Worm (Caenorhabditis elegans) whole organism, young adult: ENCODE data around the gene ceh-40.

Source experiments
- B0035.1 ChIP-seq: sonication (generic microtip); optimal IDR thresholded peaks from 2 replicates; lab custom pipeline; 2016; ENCODE audit warnings: missing genetic modification characterization, mild to moderate bottlenecking, missing compliant biosample characterization, missing genotype, missing genetic modification reagents
- C06A6.2 ChIP-seq: fragments of 200-800 bp; sonication (Bioruptor generic); conservative IDR thresholded peaks from 2 replicates; pipeline ENCODE4 v1.3.6; 2022; ENCODE audit warnings: missing genetic modification characterization, missing compliant biosample characterization
- C17E4.6 ChIP-seq: fragments of 200-800 bp; sonication (Bioruptor generic); IDR thresholded peaks from 2 replicates; pipeline ENCODE4 v1.3.6; 2022; ENCODE audit warnings: missing genetic modification reagents, missing genetic modification characterization, missing compliant biosample characterization
- D2030.7 ChIP-seq: fragments of 200-800 bp; sonication (Bioruptor generic); IDR thresholded peaks from 2 replicates; pipeline ENCODE4 v1.3.6; 2022; ENCODE audit warnings: missing genetic modification reagents, missing genetic modification characterization, missing compliant biosample characterization
- F37B4.10 ChIP-seq: fragments of 200-800 bp; sonication (Bioruptor generic); IDR thresholded peaks from 2 replicates; pipeline ENCODE4 v1.3.6; 2022; ENCODE audit warnings: missing genetic modification characterization, missing compliant biosample characterization
- F39B2.1 ChIP-seq: fragments of 200-800 bp; sonication (Bioruptor generic); IDR thresholded peaks from 2 replicates; pipeline ENCODE4 v1.3.6; 2022; ENCODE audit warnings: missing genetic modification reagents, missing genetic modification characterization, missing compliant biosample characterization
- T07F8.4 ChIP-seq: sonication (generic microtip); optimal IDR thresholded peaks from 2 replicates; lab custom pipeline; 2016; ENCODE audit warnings: mild to moderate bottlenecking, missing genetic modification characterization, moderate library complexity, missing compliant biosample characterization
- T26A5.8 ChIP-seq: sonication (generic microtip); optimal IDR thresholded peaks from 2 replicates; lab custom pipeline; 2016; ENCODE audit warnings: missing genetic modification characterization, missing compliant biosample characterization
- Y53F4B.3 ChIP-seq: fragments of 200-800 bp; sonication (Bioruptor generic); IDR thresholded peaks from 2 replicates; pipeline ENCODE4 v1.3.6; 2022; ENCODE audit warnings: missing genetic modification reagents, missing genetic modification characterization, missing compliant biosample characterization
- Y53G8AR.9 ChIP-seq: fragments of 200-800 bp; sonication (Bioruptor generic); conservative IDR thresholded peaks from 2 replicates; pipeline ENCODE4 v1.3.6; 2022; ENCODE audit warnings: missing genetic modification reagents, missing genetic modification characterization, missing compliant biosample characterization
- Y56A3A.18 ChIP-seq: fragments of 200-800 bp; sonication (Bioruptor generic); IDR thresholded peaks from 2 replicates; pipeline ENCODE4 v1.3.6; 2022; ENCODE audit warnings: missing genetic modification reagents, missing genetic modification characterization, missing compliant biosample characterization
- Y95B8A.8 ChIP-seq: fragments of 200-800 bp; sonication (Bioruptor generic); IDR thresholded peaks from 2 replicates; pipeline ENCODE4 v1.3.6; 2022; ENCODE audit warnings: missing genetic modification reagents, missing genetic modification characterization, missing compliant biosample characterization
- ama-1 ChIP-seq, 3 experiments: fragments of 150-350 bp in 1 of 3; sonication (generic microtip) in 2 of 3; optimal IDR thresholded peaks; 2 replicates each; lab custom pipeline; 2014 to 2018; ENCODE audit warnings: missing biosample characterization in 2 of 3, missing genetic modification characterization in 2 of 3, missing genetic modification reagents in 2 of 3
- aptf-2 ChIP-seq: fragments of 200-800 bp; sonication (Bioruptor generic); conservative IDR thresholded peaks from 2 replicates; pipeline ENCODE4 v1.3.6; 2022; ENCODE audit warnings: missing genetic modification reagents, missing genetic modification characterization, missing compliant biosample characterization
- atf-7 ChIP-seq: sonication (generic microtip); optimal IDR thresholded peaks from 2 replicates; lab custom pipeline; 2017; ENCODE audit warnings: mild to moderate bottlenecking, missing genetic modification characterization, missing compliant biosample characterization
- attf-6 ChIP-seq: fragments of 200-800 bp; sonication (Bioruptor generic); IDR thresholded peaks from 2 replicates; pipeline ENCODE4 v1.3.6; 2022; ENCODE audit warnings: missing genetic modification reagents, missing genetic modification characterization, missing compliant biosample characterization
- bed-2 ChIP-seq: fragments of 200-800 bp; sonication (Bioruptor generic); IDR thresholded peaks from 2 replicates; pipeline ENCODE4 v1.3.6; 2022; ENCODE audit warnings: missing genetic modification reagents, missing genetic modification characterization, missing compliant biosample characterization
- cebp-2 ChIP-seq: fragments of 200-800 bp; sonication (Bioruptor generic); IDR thresholded peaks from 2 replicates; pipeline ENCODE4 v1.3.6; 2022; ENCODE audit warnings: missing genetic modification characterization, missing compliant biosample characterization
- die-1 ChIP-seq: sonication (generic microtip); optimal IDR thresholded peaks from 2 replicates; lab custom pipeline; 2016; ENCODE audit warnings: missing genotype, mild to moderate bottlenecking, missing genetic modification characterization, missing compliant biosample characterization
- dpff-1 ChIP-seq: sonication (generic microtip); optimal IDR thresholded peaks from 2 replicates; lab custom pipeline; 2017; ENCODE audit warnings: mild to moderate bottlenecking, missing genetic modification characterization, missing compliant biosample characterization
- egl-18 ChIP-seq: fragments of 200-800 bp; sonication (Bioruptor generic); IDR thresholded peaks from 2 replicates; pipeline ENCODE4 v1.3.6; 2022; ENCODE audit warnings: missing genetic modification reagents, missing genetic modification characterization, missing compliant biosample characterization
- egl-44 ChIP-seq: fragments of 200-800 bp; sonication (Bioruptor generic); IDR thresholded peaks from 2 replicates; pipeline ENCODE4 v1.3.6; 2022; ENCODE audit warnings: missing genetic modification reagents, missing genetic modification characterization, missing compliant biosample characterization
- egrh-3 ChIP-seq: fragments of 200-800 bp; sonication (Bioruptor generic); IDR thresholded peaks from 2 replicates; pipeline ENCODE4 v1.3.6; 2022; ENCODE audit warnings: missing genetic modification reagents, missing genetic modification characterization, missing compliant biosample characterization
- ets-4 ChIP-seq: fragments of 200-800 bp; sonication (Bioruptor generic); optimal IDR thresholded peaks from 2 replicates; lab custom pipeline; 2018; ENCODE audit warnings: mild to moderate bottlenecking, missing genetic modification characterization, missing compliant biosample characterization
- him-1 ChIP-seq: sonication (generic microtip); optimal IDR thresholded peaks from 2 replicates; lab custom pipeline; 2016; ENCODE audit warnings: missing genotype, missing genetic modification reagents, missing genetic modification characterization, missing compliant biosample characterization
- lag-1 ChIP-seq: fragments of 200-800 bp; sonication (Bioruptor generic); IDR thresholded peaks from 2 replicates; pipeline ENCODE4 v1.3.6; 2022; ENCODE audit warnings: missing genetic modification reagents, missing genetic modification characterization, missing compliant biosample characterization
- lin-26 ChIP-seq: fragments of 200-800 bp; sonication (Bioruptor generic); IDR thresholded peaks from 2 replicates; pipeline ENCODE4 v1.3.6; 2022; ENCODE audit warnings: missing genetic modification reagents, missing genetic modification characterization, missing compliant biosample characterization
- lin-35 ChIP-seq, 3 experiments: fragments of 150-350 bp in 2 of 3; sonication (generic microtip) in 1 of 3; optimal IDR thresholded peaks; 2 replicates each; lab custom pipeline; 2014 to 2018; ENCODE audit warnings: missing biosample characterization in 3 of 3, missing genetic modification characterization in 3 of 3, missing genetic modification reagents in 3 of 3
- lin-40 ChIP-seq: sonication (generic microtip); optimal IDR thresholded peaks from 2 replicates; lab custom pipeline; 2016; ENCODE audit warnings: missing genetic modification characterization, mild to moderate bottlenecking, missing compliant biosample characterization, missing genotype, missing genetic modification reagents
- lin-54 ChIP-seq: fragments of 200-800 bp; sonication (Bioruptor generic); optimal IDR thresholded peaks from 2 replicates; lab custom pipeline; 2018; ENCODE audit warnings: mild to moderate bottlenecking, missing genetic modification characterization, missing compliant biosample characterization
- lir-1 ChIP-seq: fragments of 200-800 bp; sonication (Bioruptor generic); conservative IDR thresholded peaks from 2 replicates; pipeline ENCODE4 v1.3.6; 2022; ENCODE audit warnings: missing genetic modification reagents, missing genetic modification characterization, missing compliant biosample characterization
- madf-10 ChIP-seq: sonication (generic microtip); optimal IDR thresholded peaks from 2 replicates; lab custom pipeline; 2016; ENCODE audit warnings: mild to moderate bottlenecking, missing genetic modification characterization, missing compliant biosample characterization
- madf-8 ChIP-seq: fragments of 200-800 bp; sonication (Bioruptor generic); conservative IDR thresholded peaks from 2 replicates; pipeline ENCODE4 v1.3.6; 2022; ENCODE audit warnings: missing genetic modification reagents, missing genetic modification characterization, missing compliant biosample characterization
- mcd-1 ChIP-seq: fragments of 200-800 bp; sonication (Bioruptor generic); IDR thresholded peaks from 2 replicates; pipeline ENCODE4 v1.3.6; 2022; ENCODE audit warnings: missing genetic modification reagents, missing genetic modification characterization, missing compliant biosample characterization
- mel-28 ChIP-seq: sonication (generic microtip); optimal IDR thresholded peaks from 2 replicates; lab custom pipeline; 2016; ENCODE audit warnings: borderline replicate concordance, mild to moderate bottlenecking, missing genetic modification characterization, missing compliant biosample characterization
- nhr-27 ChIP-seq: fragments of 200-800 bp; sonication (Bioruptor generic); optimal IDR thresholded peaks from 2 replicates; lab custom pipeline; 2018; ENCODE audit warnings: mild to moderate bottlenecking, missing genetic modification characterization, moderate library complexity, missing compliant biosample characterization
- pbrm-1 ChIP-seq: fragments of 200-800 bp; sonication (Bioruptor generic); IDR thresholded peaks from 2 replicates; pipeline ENCODE4 v1.3.6; 2022; ENCODE audit warnings: missing genetic modification reagents, missing genetic modification characterization, missing compliant biosample characterization
- repo-1 ChIP-seq: sonication (generic microtip); optimal IDR thresholded peaks from 2 replicates; lab custom pipeline; 2017; ENCODE audit warnings: mild to moderate bottlenecking, missing genetic modification characterization, missing compliant biosample characterization
- sdz-38 ChIP-seq: sonication (generic microtip); optimal IDR thresholded peaks from 2 replicates; lab custom pipeline; 2016; ENCODE audit warnings: missing genotype, missing genetic modification characterization, missing compliant biosample characterization
- snpc-1.3 ChIP-seq: sonication (generic microtip); optimal IDR thresholded peaks from 2 replicates; lab custom pipeline; 2017; ENCODE audit warnings: missing genetic modification characterization, mild to moderate bottlenecking, missing compliant biosample characterization, antibody characterized with exemption, moderate library complexity, missing genotype, missing genetic modification reagents; ENCODE audit not compliant: insufficient read depth
- somi-1 ChIP-seq: fragments of 200-800 bp; sonication (Bioruptor generic); optimal IDR thresholded peaks from 2 replicates; lab custom pipeline; 2018; ENCODE audit warnings: mild to moderate bottlenecking, missing genetic modification characterization, missing compliant biosample characterization
- tbx-9 ChIP-seq: sonication (generic microtip); optimal IDR thresholded peaks from 2 replicates; lab custom pipeline; 2016; ENCODE audit warnings: borderline replicate concordance, missing genetic modification characterization, inconsistent platforms, missing compliant biosample characterization
- ztf-18 ChIP-seq: sonication (generic microtip); optimal IDR thresholded peaks from 2 replicates; lab custom pipeline; 2016; ENCODE audit warnings: missing genotype, mild to moderate bottlenecking, missing genetic modification characterization, missing compliant biosample characterization
- ztf-22 ChIP-seq: fragments of 200-800 bp; sonication (Bioruptor generic); optimal IDR thresholded peaks from 2 replicates; lab custom pipeline; 2018; ENCODE audit warnings: mild to moderate bottlenecking, missing genetic modification characterization, moderate library complexity, missing compliant biosample characterization
- ztf-25 ChIP-seq: fragments of 200-800 bp; sonication (Bioruptor generic); IDR thresholded peaks from 2 replicates; pipeline ENCODE4 v1.3.6; 2022; ENCODE audit warnings: missing genetic modification reagents, missing genetic modification characterization, missing compliant biosample characterization
- ztf-26 ChIP-seq: sonication (generic microtip); optimal IDR thresholded peaks from 2 replicates; lab custom pipeline; 2017; ENCODE audit warnings: missing genetic modification characterization, missing compliant biosample characterization
- ztf-28 ChIP-seq: fragments of 200-800 bp; sonication (Bioruptor generic); IDR thresholded peaks from 2 replicates; pipeline ENCODE4 v1.3.6; 2022; ENCODE audit warnings: missing genetic modification reagents, missing genetic modification characterization, missing compliant biosample characterization
- ztf-3 ChIP-seq: fragments of 200-800 bp; sonication (Bioruptor generic); optimal IDR thresholded peaks from 2 replicates; lab custom pipeline; 2018; ENCODE audit warnings: mild to moderate bottlenecking, missing genetic modification characterization, missing compliant biosample characterization

ceh-40 gene

ce11 chrX:12367498-12367897, 46.9 kb upstream of the ceh-40 start (continued):
- TF ChIP-seq T07F8.4 (no peak), lin-54 (peak; percentile 27), madf-10 (peak; percentile 67), ztf-3 (no peak), ets-4 (GFP tag; lab: Kevin White, UChicago) (no peak), sdz-38 (no peak), cebp-2 (GFP tag; lab: Robert Waterston, UW) (no peak), madf-8 (GFP tag; lab: Robert Waterston, UW) (no peak), aptf-2 (GFP tag; lab: Robert Waterston, UW) (no peak), B0035.1 (tag; lab: Kevin White, UChicago) (peak; percentile 25), F37B4.10 (GFP tag; lab: Robert Waterston, UW) (no peak), lag-1 (GFP tag; lab: Robert Waterston, UW) (no peak), egrh-3 (GFP tag; lab: Robert Waterston, UW) (peak; percentile 42), Y53G8AR.9 (GFP tag; lab: Robert Waterston, UW) (no peak), lir-1 (0 out of 2 replicates have a peak, but pooled peaks have one; percentile 28), mcd-1 (GFP tag; lab: Robert Waterston, UW) (peak; percentile 54), repo-1 (tag; lab: Kevin White, UChicago) (no peak), dpff-1 (no peak), lin-26 (peak; percentile 86), T26A5.8 (tag; lab: Kevin White, UChicago) (peak; percentile 6), ama-1 (optimal IDR thresholded peaks at IDR 0.05; lab: Kevin White, UChicago) (no peak), ama-1 (GFP tag; optimal IDR thresholded peaks at IDR 0.05; lab: Kevin White, UChicago) (peak in 1 of 2 experiments; percentile 48), Y95B8A.8 (0 out of 2 replicates have a peak, but pooled peaks have one; percentile 55), attf-6 (GFP tag; lab: Robert Waterston, UW) (0 out of 2 replicates have a peak, but pooled peaks have one; percentile 34), ztf-26 (tag; lab: Kevin White, UChicago) (peak; percentile 8), ztf-18 (tag; lab: Kevin White, UChicago) (peak; percentile 52), bed-2 (GFP tag; lab: Robert Waterston, UW) (no peak), tbx-9 (tag; lab: Kevin White, UChicago) (no peak), Y56A3A.18 (GFP tag; lab: Robert Waterston, UW) (0 out of 2 replicates have a peak, but pooled peaks have one; percentile 71), die-1 (tag; lab: Kevin White, UChicago) (peak; percentile 80), Y53F4B.3 (GFP tag; lab: Robert Waterston, UW) (peak; percentile 46; the same call in 1 of the 2 replicates), snpc-1.3 (peak; percentile 59), ztf-22 (GFP tag; lab: Kevin White, UChicago) (no peak), F39B2.1 (GFP tag; lab: Robert Waterston, UW) (no peak), egl-44 (peak; percentile 80; the same call in 1 of the 2 replicates), mel-28 (tag; lab: Kevin White, UChicago) (no peak), nhr-27 (tag; lab: Kevin White, UChicago) (no peak), lin-40 (tag; lab: Kevin White, UChicago) (no peak), pbrm-1 (GFP tag; lab: Robert Waterston, UW) (peak; percentile 78; the same call in 1 of the 2 replicates), C06A6.2 (GFP tag; lab: Robert Waterston, UW) (0 out of 2 replicates have a peak, but pooled peaks have one; percentile 30), atf-7 (tag; lab: Kevin White, UChicago) (no peak), egl-18 (GFP tag; lab: Robert Waterston, UW) (no peak), C17E4.6 (GFP tag; lab: Robert Waterston, UW) (no peak), D2030.7 (GFP tag; lab: Robert Waterston, UW) (peak; percentile 83), ztf-28 (GFP tag; lab: Robert Waterston, UW) (no peak), somi-1 (GFP tag; lab: Kevin White, UChicago) (peak; percentile 31), ztf-25 (GFP tag; lab: Robert Waterston, UW) (0 out of 2 replicates have a peak, but pooled peaks have one; percentile 46), him-1 (tag; lab: Kevin White, UChicago) (peak; percentile 86), lin-35 (GFP tag; optimal IDR thresholded peaks at IDR 0.05; lab: Kevin White, UChicago) (no peak)
